Worm (Caenorhabditis elegans): ENCODE measurements around the gene T05C1.2.

T05C1.2 gene

DNA sequence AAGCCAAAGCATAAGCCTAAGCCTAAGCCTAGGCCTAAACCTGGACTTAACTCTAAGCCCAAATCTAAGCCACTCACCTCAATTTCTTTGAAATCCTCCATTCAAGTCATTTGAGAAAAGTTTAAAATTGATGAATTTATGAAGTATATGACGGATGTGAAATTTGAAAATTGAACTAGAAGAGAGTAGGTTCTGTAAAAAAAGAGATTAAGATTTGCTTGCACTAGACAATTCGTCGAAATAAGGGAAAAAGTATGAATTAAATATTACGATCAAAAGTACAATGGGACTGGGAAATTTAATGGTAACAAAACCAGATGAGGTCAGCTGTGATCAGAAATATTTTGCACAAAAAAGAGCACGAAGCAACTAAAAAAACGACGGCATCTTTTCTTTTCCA, 28.9 kb downstream of the T05C1.2 start, which contains the start of gene twk-2:
Gene twk-2, minus strand, starts transcription at position 101 of the 400 bp plus-strand sequence.
- TF ChIP-seq med-1 (GFP tag; optimal IDR thresholded peaks at IDR 0.05; ENCODE audit: insufficient read depth): no peak
- TF ChIP-seq ztf-23 (GFP tag; IDR thresholded peaks at IDR 0.05): no peak
- no peak for TF ChIP-seq ref-1 (GFP tag; conservative IDR thresholded peaks at IDR 0.05)
- TF ChIP-seq T22C8.4 (GFP tag; IDR thresholded peaks at IDR 0.05): no peak
- TF ChIP-seq ztf-29 (GFP tag; IDR thresholded peaks at IDR 0.05): no peak
- no peak for TF ChIP-seq cog-1 (tag; optimal IDR thresholded peaks at IDR 0.05)
- no peak for TF ChIP-seq flt-1 (GFP tag; IDR thresholded peaks at IDR 0.05)
- no peak for TF ChIP-seq tab-1 (GFP tag; IDR thresholded peaks at IDR 0.05)
- no peak for TF ChIP-seq klf-2 (GFP tag; conservative IDR thresholded peaks at IDR 0.05)

DNA sequence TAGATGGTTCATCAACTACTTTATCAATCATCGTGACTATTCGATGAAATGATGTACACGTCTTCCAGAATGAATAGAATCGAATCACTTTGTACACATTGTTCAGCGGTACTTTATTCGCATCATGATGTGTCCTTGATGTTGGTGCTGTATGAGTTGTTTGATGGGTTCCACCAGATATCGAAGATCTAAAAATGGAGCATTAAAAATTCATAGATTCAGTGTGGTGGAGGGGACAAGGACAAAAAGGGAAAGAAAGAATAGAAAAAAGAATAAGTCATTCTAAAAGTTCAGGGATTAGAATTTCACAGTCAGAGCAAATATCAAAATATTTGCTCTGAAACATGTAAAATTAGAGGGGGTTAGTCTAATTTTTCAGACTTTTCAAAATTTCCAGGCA, 37.1 kb downstream of the T05C1.2 start:
- TF ChIP-seq klf-2 (GFP tag; conservative IDR thresholded peaks at IDR 0.05) (no peak), cog-1 (tag; optimal IDR thresholded peaks at IDR 0.05) (no peak), T22C8.4 (GFP tag; IDR thresholded peaks at IDR 0.05) (no peak)

DNA sequence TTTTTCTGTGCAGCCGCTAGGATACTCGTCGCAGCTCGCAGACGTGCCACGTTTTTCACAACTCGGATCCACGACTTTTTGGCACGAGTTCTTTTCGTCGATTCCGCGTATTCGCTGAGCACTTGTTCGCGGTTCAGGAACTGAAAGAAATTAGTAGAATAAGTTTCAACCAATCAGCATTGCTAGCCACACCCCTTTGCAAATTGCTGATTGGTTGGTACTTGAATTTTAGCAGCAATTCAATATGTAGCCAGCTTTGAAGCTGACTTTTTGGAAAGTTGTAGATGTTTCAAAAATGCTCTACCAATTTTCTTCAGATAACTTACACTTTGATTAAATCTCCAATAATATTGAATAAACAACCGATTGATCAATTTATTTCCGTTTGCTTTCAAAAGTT, 40.6 kb downstream of the T05C1.2 start:
- TF ChIP-seq ref-1 (GFP tag; conservative IDR thresholded peaks at IDR 0.05): no peak
- no peak for TF ChIP-seq flt-1 (GFP tag; IDR thresholded peaks at IDR 0.05)
- no peak for TF ChIP-seq klf-2 (GFP tag; conservative IDR thresholded peaks at IDR 0.05)
- no peak for TF ChIP-seq med-1 (GFP tag; optimal IDR thresholded peaks at IDR 0.05; ENCODE audit: insufficient read depth)

- no peak for TF ChIP-seq ref-1 (GFP tag; conservative IDR thresholded peaks at IDR 0.05)
- TF ChIP-seq flt-1 (GFP tag; IDR thresholded peaks at IDR 0.05): no peak
- no peak for TF ChIP-seq ztf-23 (GFP tag; IDR thresholded peaks at IDR 0.05)
- no peak for TF ChIP-seq klf-2 (GFP tag; conservative IDR thresholded peaks at IDR 0.05)
- TF ChIP-seq med-1 (GFP tag; optimal IDR thresholded peaks at IDR 0.05; ENCODE audit: insufficient read depth): no peak
- no peak for TF ChIP-seq ztf-29 (GFP tag; IDR thresholded peaks at IDR 0.05)
- no peak for TF ChIP-seq T22C8.4 (GFP tag; IDR thresholded peaks at IDR 0.05)
- no peak for TF ChIP-seq cog-1 (tag; optimal IDR thresholded peaks at IDR 0.05)
- no peak for TF ChIP-seq tab-1 (GFP tag; IDR thresholded peaks at IDR 0.05)
Observed at ce11 chrII:4438601-4439000, 43.3 kb downstream of the T05C1.2 start, which contains the start of gene nhr-16. Gene nhr-16 (plus strand): TSS chrII:4438805.

DNA sequence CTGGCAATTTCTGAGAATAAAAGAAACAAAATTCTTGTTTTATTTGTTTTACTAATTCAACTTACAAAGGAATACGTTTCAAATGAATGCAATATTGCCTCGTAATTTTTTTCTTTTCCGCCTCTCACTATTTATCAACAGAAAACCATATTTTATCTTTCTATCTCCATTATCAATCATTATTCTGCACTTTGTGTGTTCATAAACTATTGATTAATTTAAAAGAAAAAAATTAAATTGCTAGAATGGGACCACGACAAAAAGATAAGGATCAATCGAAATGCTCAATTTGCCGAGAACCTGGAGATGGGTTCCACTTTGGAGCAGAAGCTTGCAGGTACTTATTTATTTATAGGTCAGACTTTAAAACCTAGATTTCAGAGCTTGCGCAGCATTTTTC, 46.8 kb downstream of the T05C1.2 start, which contains the start of gene nhr-273:
Gene nhr-273, plus strand, starts transcription at position 167 of the 400 bp plus-strand sequence.
- no peak for TF ChIP-seq cog-1 (tag; optimal IDR thresholded peaks at IDR 0.05)
- no peak for TF ChIP-seq tab-1 (GFP tag; IDR thresholded peaks at IDR 0.05)
- TF ChIP-seq ztf-23 (GFP tag; IDR thresholded peaks at IDR 0.05): no peak

ce11 chrII:4434278-4434677, 47.6 kb downstream of the T05C1.2 start:
- TF ChIP-seq med-1 (GFP tag; optimal IDR thresholded peaks at IDR 0.05; ENCODE audit: insufficient read depth): no peak
- TF ChIP-seq flt-1 (GFP tag; IDR thresholded peaks at IDR 0.05): no peak
- no peak for TF ChIP-seq cog-1 (tag; optimal IDR thresholded peaks at IDR 0.05)
- no peak for TF ChIP-seq tab-1 (GFP tag; IDR thresholded peaks at IDR 0.05)
- TF ChIP-seq ztf-29 (GFP tag; IDR thresholded peaks at IDR 0.05): no peak
- no peak for TF ChIP-seq klf-2 (GFP tag; conservative IDR thresholded peaks at IDR 0.05)
- TF ChIP-seq T22C8.4 (GFP tag; IDR thresholded peaks at IDR 0.05): no peak
- TF ChIP-seq ztf-23 (GFP tag; IDR thresholded peaks at IDR 0.05): no peak
- no peak for TF ChIP-seq ref-1 (GFP tag; conservative IDR thresholded peaks at IDR 0.05)

DNA sequence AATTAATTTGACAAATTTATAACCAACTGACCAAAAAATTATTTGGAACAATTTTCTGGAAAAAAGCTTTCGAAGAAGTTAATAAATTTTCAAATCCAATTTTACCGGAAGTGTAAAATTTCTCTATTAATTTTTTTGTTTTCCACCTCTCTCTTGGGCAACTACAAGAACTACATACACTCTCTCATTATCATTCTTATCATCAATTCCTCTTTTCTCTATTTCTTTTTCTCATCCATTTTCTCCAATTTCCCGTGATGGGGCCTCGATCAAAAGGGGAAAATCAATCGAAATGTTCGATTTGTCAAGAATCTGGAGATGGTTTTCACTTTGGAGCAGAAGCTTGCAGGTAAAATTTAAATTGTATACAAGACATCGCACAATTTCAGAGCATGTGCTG, 48.8 kb downstream of the T05C1.2 start, which contains the start of gene nhr-109:
Gene nhr-109, plus strand, starts transcription at position 222 of the 400 bp plus-strand sequence.
- TF ChIP-seq med-1 (GFP tag; optimal IDR thresholded peaks at IDR 0.05; ENCODE audit: insufficient read depth) (no peak), ztf-23 (GFP tag; IDR thresholded peaks at IDR 0.05) (no peak), flt-1 (GFP tag; IDR thresholded peaks at IDR 0.05) (no peak), ztf-29 (GFP tag; IDR thresholded peaks at IDR 0.05) (no peak), tab-1 (GFP tag; IDR thresholded peaks at IDR 0.05) (no peak), T22C8.4 (GFP tag; IDR thresholded peaks at IDR 0.05) (no peak), cog-1 (tag; optimal IDR thresholded peaks at IDR 0.05) (no peak), ref-1 (GFP tag; conservative IDR thresholded peaks at IDR 0.05) (no peak), klf-2 (GFP tag; conservative IDR thresholded peaks at IDR 0.05) (no peak)
